Fruit fly (Drosophila melanogaster): ENCODE measurements around the gene CG13898.

Gene CG13898

dm6 chr3L:815234-816200 lies 11.7 kb upstream of the CG13898 start:
- no peak for TF ChIP-seq CG33017 (tag; optimal IDR thresholded peaks at IDR 0.05)

- TF ChIP-seq Hr96 (GFP tag; optimal IDR thresholded peaks at IDR 0.05) (no peak), bab1 (GFP tag; optimal IDR thresholded peaks at IDR 0.05) (no peak), CG7045 (GFP tag; optimal IDR thresholded peaks at IDR 0.05) (no peak), Mnt (GFP tag; optimal IDR thresholded peaks at IDR 0.05) (no peak), Clk (GFP tag; optimal IDR thresholded peaks at IDR 0.05) (no peak), Crg-1 (GFP tag; optimal IDR thresholded peaks at IDR 0.05) (no peak), tj (GFP tag; optimal IDR thresholded peaks at IDR 0.05) (no peak), CG1620 (GFP tag; optimal IDR thresholded peaks at IDR 0.05) (no peak), CG7101 (tag; optimal IDR thresholded peaks at IDR 0.05) (no peak), CG12768 (GFP tag; optimal IDR thresholded peaks at IDR 0.05) (no peak), CG14711 (tag; optimal IDR thresholded peaks at IDR 0.05) (no peak), ovo (GFP tag; optimal IDR thresholded peaks at IDR 0.05) (no peak), CG11617 (GFP tag; optimal IDR thresholded peaks at IDR 0.05) (no peak), pad (GFP tag; optimal IDR thresholded peaks at IDR 0.05) (no peak), toe (GFP tag; optimal IDR thresholded peaks at IDR 0.05) (no peak), cnc (optimal IDR thresholded peaks at IDR 0.05) (no peak)
These were observed 10.1 kb upstream of the CG13898 start for dm6 chr3L:813911-814310.

dm6 chr3L:813229-813837 lies 9.5 kb upstream of the CG13898 start:
- TF ChIP-seq CG12768 (GFP tag; optimal IDR thresholded peaks at IDR 0.05) (no peak), CG1620 (GFP tag; optimal IDR thresholded peaks at IDR 0.05) (no peak), CG11617 (GFP tag; optimal IDR thresholded peaks at IDR 0.05) (no peak), CG7045 (GFP tag; optimal IDR thresholded peaks at IDR 0.05) (no peak), CG33017 (tag; optimal IDR thresholded peaks at IDR 0.05) (no peak), CG14711 (tag; optimal IDR thresholded peaks at IDR 0.05) (no peak), Clk (GFP tag; optimal IDR thresholded peaks at IDR 0.05) (no peak), CG7101 (tag; optimal IDR thresholded peaks at IDR 0.05) (no peak), bab1 (GFP tag; optimal IDR thresholded peaks at IDR 0.05) (no peak), Hr96 (GFP tag; optimal IDR thresholded peaks at IDR 0.05) (no peak), cnc (optimal IDR thresholded peaks at IDR 0.05) (no peak), pad (GFP tag; optimal IDR thresholded peaks at IDR 0.05) (no peak), toe (GFP tag; optimal IDR thresholded peaks at IDR 0.05) (no peak), CG5204 (GFP tag; optimal IDR thresholded peaks at IDR 0.05) (no peak), cic (GFP tag; optimal IDR thresholded peaks at IDR 0.05) (no peak), ovo (GFP tag; optimal IDR thresholded peaks at IDR 0.05) (no peak)

DNA sequence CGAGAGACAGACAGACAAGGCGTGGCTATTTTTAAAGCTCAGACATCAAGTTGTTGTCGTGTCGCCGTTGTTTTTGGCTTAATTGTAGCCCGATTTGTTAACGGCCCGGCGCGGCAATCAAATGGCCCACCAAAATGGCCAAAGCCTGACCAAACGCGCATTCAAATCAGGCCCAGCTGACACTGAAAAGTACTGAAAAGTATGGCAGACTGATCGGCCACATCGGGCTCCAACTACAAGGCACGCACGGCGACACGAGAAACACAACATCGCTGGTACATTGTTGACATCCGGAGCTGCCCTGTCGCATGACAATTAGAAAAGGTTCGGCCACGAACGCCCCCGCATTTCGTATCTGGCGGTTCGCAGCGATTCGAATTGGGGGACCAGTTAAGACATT lies 8.0 kb upstream of the CG13898 start:
- TF ChIP-seq CG1620 (GFP tag; optimal IDR thresholded peaks at IDR 0.05), result no peak
- TF ChIP-seq Crg-1 (GFP tag; optimal IDR thresholded peaks at IDR 0.05), result no peak
- TF ChIP-seq bab1 (GFP tag; optimal IDR thresholded peaks at IDR 0.05), result no peak
- TF ChIP-seq Hr96 (GFP tag; optimal IDR thresholded peaks at IDR 0.05), result no peak

DNA sequence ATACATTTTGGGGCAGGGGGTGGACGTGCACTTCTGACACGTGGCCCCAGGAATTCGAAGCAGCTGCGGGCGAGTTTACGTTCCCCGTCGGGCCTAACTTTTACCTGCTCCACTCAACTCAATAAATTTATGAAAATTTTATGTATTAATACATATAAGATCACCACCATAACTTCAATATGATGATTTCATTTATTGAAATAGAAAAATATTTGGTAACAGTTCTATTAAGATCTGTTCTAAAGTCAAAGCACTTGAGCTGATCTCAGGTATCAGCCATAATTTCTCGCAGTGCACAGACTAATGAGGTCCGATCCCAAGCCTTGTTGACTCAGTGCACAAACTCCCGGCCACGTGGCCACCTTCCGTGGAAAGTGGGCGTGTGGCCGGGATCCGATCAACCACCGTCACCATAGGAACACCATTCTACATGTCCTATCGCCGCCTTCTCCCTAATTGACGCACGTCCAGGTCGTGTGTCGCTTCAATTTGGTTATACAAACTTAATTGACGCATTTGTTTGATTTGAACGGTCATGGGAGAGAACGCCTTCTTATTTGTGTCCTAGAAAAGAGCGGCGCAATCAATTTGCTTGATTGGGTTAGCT lies 6.3 kb upstream of the CG13898 start:
- TF ChIP-seq CG5204 (GFP tag; optimal IDR thresholded peaks at IDR 0.05) (no peak), CG14711 (tag; optimal IDR thresholded peaks at IDR 0.05) (no peak), CG1620 (GFP tag; optimal IDR thresholded peaks at IDR 0.05) (no peak), CG11617 (GFP tag; optimal IDR thresholded peaks at IDR 0.05) (no peak), kay (GFP tag; ENCODE audit: borderline replicate concordance) (no peak), CG33017 (tag; optimal IDR thresholded peaks at IDR 0.05) (no peak), CG12768 (GFP tag; optimal IDR thresholded peaks at IDR 0.05) (no peak), CG7045 (GFP tag; optimal IDR thresholded peaks at IDR 0.05) (no peak), cnc (optimal IDR thresholded peaks at IDR 0.05) (no peak), ovo (GFP tag; optimal IDR thresholded peaks at IDR 0.05) (no peak), CG7101 (tag; optimal IDR thresholded peaks at IDR 0.05) (no peak), Clk (GFP tag; optimal IDR thresholded peaks at IDR 0.05) (no peak), cic (GFP tag; optimal IDR thresholded peaks at IDR 0.05) (no peak), pad (GFP tag; optimal IDR thresholded peaks at IDR 0.05) (no peak), Mnt (GFP tag; optimal IDR thresholded peaks at IDR 0.05) (no peak), bab1 (GFP tag; optimal IDR thresholded peaks at IDR 0.05) (no peak), toe (GFP tag; optimal IDR thresholded peaks at IDR 0.05) (no peak), tj (GFP tag; optimal IDR thresholded peaks at IDR 0.05) (no peak), Hr96 (GFP tag; optimal IDR thresholded peaks at IDR 0.05) (no peak)

dm6 chr3L:809538-809805 lies 5.6 kb upstream of the CG13898 start:
- TF ChIP-seq CG11617 (GFP tag; optimal IDR thresholded peaks at IDR 0.05), result no peak
- TF ChIP-seq CG5204 (GFP tag; optimal IDR thresholded peaks at IDR 0.05), result no peak
- no peak for TF ChIP-seq Hr96 (GFP tag; optimal IDR thresholded peaks at IDR 0.05)
- TF ChIP-seq bab1 (GFP tag; optimal IDR thresholded peaks at IDR 0.05), result no peak
- no peak for TF ChIP-seq CG1620 (GFP tag; optimal IDR thresholded peaks at IDR 0.05)
- no peak for TF ChIP-seq tj (GFP tag; optimal IDR thresholded peaks at IDR 0.05)
- TF ChIP-seq CG12768 (GFP tag; optimal IDR thresholded peaks at IDR 0.05), result no peak
- no peak for TF ChIP-seq CG7101 (tag; optimal IDR thresholded peaks at IDR 0.05)
- TF ChIP-seq cnc (optimal IDR thresholded peaks at IDR 0.05), result no peak
- TF ChIP-seq cic (GFP tag; optimal IDR thresholded peaks at IDR 0.05), result no peak
- no peak for TF ChIP-seq CG14711 (tag; optimal IDR thresholded peaks at IDR 0.05)
- TF ChIP-seq CG33017 (tag; optimal IDR thresholded peaks at IDR 0.05), result no peak
- no peak for TF ChIP-seq ovo (GFP tag; optimal IDR thresholded peaks at IDR 0.05)
- no peak for TF ChIP-seq Mnt (GFP tag; optimal IDR thresholded peaks at IDR 0.05)
- no peak for TF ChIP-seq kay (GFP tag; ENCODE audit: borderline replicate concordance)
- TF ChIP-seq Clk (GFP tag; optimal IDR thresholded peaks at IDR 0.05), result no peak

Data from whole organism, adult.